Worm (Caenorhabditis elegans) whole organism, young adult: ENCODE data around the gene ttr-49.

Experiments used
- B0019.2 ChIP-seq: fragments of 200-800 bp; sonication (Bioruptor generic); conservative IDR thresholded peaks from 2 replicates; pipeline ENCODE4 v1.3.6; 2022; ENCODE audit warnings: missing genetic modification reagents, missing genetic modification characterization, missing compliant biosample characterization
- B0261.1 ChIP-seq: sonication (generic microtip); optimal IDR thresholded peaks from 2 replicates; lab custom pipeline; 2016; ENCODE audit warnings: mild to moderate bottlenecking, missing genetic modification characterization, moderate library complexity, missing compliant biosample characterization
- C17E4.6 ChIP-seq: fragments of 200-800 bp; sonication (Bioruptor generic); IDR thresholded peaks from 2 replicates; pipeline ENCODE4 v1.3.6; 2022; ENCODE audit warnings: missing genetic modification reagents, missing genetic modification characterization, missing compliant biosample characterization
- F10E7.11 ChIP-seq: sonication (generic microtip); optimal IDR thresholded peaks from 2 replicates; lab custom pipeline; 2017; ENCODE audit warnings: mild to moderate bottlenecking, missing genetic modification characterization, moderate library complexity, missing compliant biosample characterization
- F33H1.4 ChIP-seq: fragments of 200-800 bp; sonication (Bioruptor generic); IDR thresholded peaks from 2 replicates; pipeline ENCODE4 v1.3.6; 2022; ENCODE audit warnings: missing genetic modification reagents, missing genetic modification characterization, missing compliant biosample characterization
- F37B4.10 ChIP-seq: fragments of 200-800 bp; sonication (Bioruptor generic); IDR thresholded peaks from 2 replicates; pipeline ENCODE4 v1.3.6; 2022; ENCODE audit warnings: missing genetic modification characterization, missing compliant biosample characterization
- F49E8.2 ChIP-seq: sonication (generic microtip); optimal IDR thresholded peaks from 3 replicates; lab custom pipeline; 2017; ENCODE audit warnings: missing genetic modification characterization, mild to moderate bottlenecking, missing compliant biosample characterization, antibody characterized with exemption, moderate library complexity; ENCODE audit not compliant: insufficient read depth
- K12H6.12 ChIP-seq: fragments of 200-800 bp; sonication (Bioruptor generic); optimal IDR thresholded peaks from 2 replicates; lab custom pipeline; 2018; ENCODE audit warnings: mild to moderate bottlenecking, missing genetic modification characterization, missing compliant biosample characterization
- T26A5.8 ChIP-seq: sonication (generic microtip); optimal IDR thresholded peaks from 2 replicates; lab custom pipeline; 2016; ENCODE audit warnings: missing genetic modification characterization, missing compliant biosample characterization
- Y53G8AR.9 ChIP-seq: fragments of 200-800 bp; sonication (Bioruptor generic); conservative IDR thresholded peaks from 2 replicates; pipeline ENCODE4 v1.3.6; 2022; ENCODE audit warnings: missing genetic modification reagents, missing genetic modification characterization, missing compliant biosample characterization
- Y56A3A.18 ChIP-seq: fragments of 200-800 bp; sonication (Bioruptor generic); IDR thresholded peaks from 2 replicates; pipeline ENCODE4 v1.3.6; 2022; ENCODE audit warnings: missing genetic modification reagents, missing genetic modification characterization, missing compliant biosample characterization
- aptf-2 ChIP-seq: fragments of 200-800 bp; sonication (Bioruptor generic); conservative IDR thresholded peaks from 2 replicates; pipeline ENCODE4 v1.3.6; 2022; ENCODE audit warnings: missing genetic modification reagents, missing genetic modification characterization, missing compliant biosample characterization
- atf-7 ChIP-seq: sonication (generic microtip); optimal IDR thresholded peaks from 2 replicates; lab custom pipeline; 2017; ENCODE audit warnings: mild to moderate bottlenecking, missing genetic modification characterization, missing compliant biosample characterization
- athp-1 ChIP-seq: sonication (generic microtip); optimal IDR thresholded peaks from 2 replicates; lab custom pipeline; 2017; ENCODE audit warnings: mild to moderate bottlenecking, missing genetic modification characterization, missing compliant biosample characterization
- attf-5 ChIP-seq: fragments of 200-800 bp; sonication (Bioruptor generic); optimal IDR thresholded peaks from 2 replicates; lab custom pipeline; 2018; ENCODE audit warnings: mild to moderate bottlenecking, missing genetic modification characterization, missing compliant biosample characterization
- ccch-3 ChIP-seq: fragments of 200-800 bp; sonication (Bioruptor generic); optimal IDR thresholded peaks from 2 replicates; lab custom pipeline; 2018; ENCODE audit warnings: mild to moderate bottlenecking, missing genetic modification characterization, missing compliant biosample characterization
- cebp-2 ChIP-seq: fragments of 200-800 bp; sonication (Bioruptor generic); IDR thresholded peaks from 2 replicates; pipeline ENCODE4 v1.3.6; 2022; ENCODE audit warnings: missing genetic modification characterization, missing compliant biosample characterization
- ceh-58 ChIP-seq: fragments of 200-800 bp; sonication (Bioruptor generic); IDR thresholded peaks from 2 replicates; pipeline ENCODE4 v1.3.6; 2022; ENCODE audit warnings: missing genetic modification characterization, missing compliant biosample characterization
- die-1 ChIP-seq: sonication (generic microtip); optimal IDR thresholded peaks from 2 replicates; lab custom pipeline; 2016; ENCODE audit warnings: missing genotype, mild to moderate bottlenecking, missing genetic modification characterization, missing compliant biosample characterization
- dpff-1 ChIP-seq: sonication (generic microtip); optimal IDR thresholded peaks from 2 replicates; lab custom pipeline; 2017; ENCODE audit warnings: mild to moderate bottlenecking, missing genetic modification characterization, missing compliant biosample characterization
- efl-1 ChIP-seq: fragments of 150-350 bp; optimal IDR thresholded peaks from 2 replicates; lab custom pipeline; 2014; ENCODE audit warnings: missing biosample characterization, missing genetic modification reagents, missing genetic modification characterization
- egl-18 ChIP-seq: fragments of 200-800 bp; sonication (Bioruptor generic); IDR thresholded peaks from 2 replicates; pipeline ENCODE4 v1.3.6; 2022; ENCODE audit warnings: missing genetic modification reagents, missing genetic modification characterization, missing compliant biosample characterization
- egl-44 ChIP-seq: fragments of 200-800 bp; sonication (Bioruptor generic); IDR thresholded peaks from 2 replicates; pipeline ENCODE4 v1.3.6; 2022; ENCODE audit warnings: missing genetic modification reagents, missing genetic modification characterization, missing compliant biosample characterization
- egrh-3 ChIP-seq: fragments of 200-800 bp; sonication (Bioruptor generic); IDR thresholded peaks from 2 replicates; pipeline ENCODE4 v1.3.6; 2022; ENCODE audit warnings: missing genetic modification reagents, missing genetic modification characterization, missing compliant biosample characterization
- ekl-4 ChIP-seq: fragments of 200-800 bp; sonication (Bioruptor generic); IDR thresholded peaks from 2 replicates; pipeline ENCODE4 v1.3.6; 2022; ENCODE audit warnings: missing genetic modification reagents, missing genetic modification characterization, missing compliant biosample characterization
- ets-4 ChIP-seq: fragments of 200-800 bp; sonication (Bioruptor generic); optimal IDR thresholded peaks from 2 replicates; lab custom pipeline; 2018; ENCODE audit warnings: mild to moderate bottlenecking, missing genetic modification characterization, missing compliant biosample characterization
- him-1 ChIP-seq: sonication (generic microtip); optimal IDR thresholded peaks from 2 replicates; lab custom pipeline; 2016; ENCODE audit warnings: missing genotype, missing genetic modification reagents, missing genetic modification characterization, missing compliant biosample characterization
- hlh-12 ChIP-seq: sonication (generic microtip); optimal IDR thresholded peaks from 2 replicates; lab custom pipeline; 2016; ENCODE audit warnings: missing genetic modification characterization, missing compliant biosample characterization
- hlh-26 ChIP-seq: fragments of 200-800 bp; sonication (Bioruptor generic); conservative IDR thresholded peaks from 2 replicates; pipeline ENCODE4 v1.3.6; 2022; ENCODE audit warnings: missing genetic modification reagents, missing genetic modification characterization, missing compliant biosample characterization
- hrde-1 ChIP-seq: sonication (generic microtip); optimal IDR thresholded peaks from 2 replicates; lab custom pipeline; 2016; ENCODE audit warnings: missing genetic modification characterization, mild to moderate bottlenecking, missing compliant biosample characterization, moderate library complexity, missing genotype, missing genetic modification reagents, borderline replicate concordance
- let-526 ChIP-seq: fragments of 200-800 bp; sonication (Bioruptor generic); IDR thresholded peaks from 2 replicates; pipeline ENCODE4 v1.3.6; 2022; ENCODE audit warnings: missing genetic modification reagents, missing genetic modification characterization, missing compliant biosample characterization
- lin-26 ChIP-seq: fragments of 200-800 bp; sonication (Bioruptor generic); IDR thresholded peaks from 2 replicates; pipeline ENCODE4 v1.3.6; 2022; ENCODE audit warnings: missing genetic modification reagents, missing genetic modification characterization, missing compliant biosample characterization
- lir-1 ChIP-seq: fragments of 200-800 bp; sonication (Bioruptor generic); conservative IDR thresholded peaks from 2 replicates; pipeline ENCODE4 v1.3.6; 2022; ENCODE audit warnings: missing genetic modification reagents, missing genetic modification characterization, missing compliant biosample characterization
- madf-10 ChIP-seq: sonication (generic microtip); optimal IDR thresholded peaks from 2 replicates; lab custom pipeline; 2016; ENCODE audit warnings: mild to moderate bottlenecking, missing genetic modification characterization, missing compliant biosample characterization
- madf-3 ChIP-seq: fragments of 200-800 bp; sonication (Bioruptor generic); IDR thresholded peaks from 2 replicates; pipeline ENCODE4 v1.3.6; 2022; ENCODE audit warnings: missing genetic modification reagents, missing genetic modification characterization, missing compliant biosample characterization
- madf-6 ChIP-seq: fragments of 200-800 bp; sonication (Bioruptor generic); IDR thresholded peaks from 2 replicates; pipeline ENCODE4 v1.3.6; 2022; ENCODE audit warnings: missing genetic modification reagents, missing genetic modification characterization, missing compliant biosample characterization
- mxl-1 ChIP-seq: sonication (generic microtip); optimal IDR thresholded peaks from 2 replicates; lab custom pipeline; 2016; ENCODE audit warnings: missing genetic modification characterization, missing compliant biosample characterization
- nfya-1 ChIP-seq: sonication (generic microtip); optimal IDR thresholded peaks from 2 replicates; lab custom pipeline; 2017; ENCODE audit warnings: antibody characterized with exemption, missing compliant biosample characterization, missing genetic modification characterization, borderline replicate concordance; ENCODE audit not compliant: insufficient read depth
- nhr-90 ChIP-seq: sonication (generic microtip); optimal IDR thresholded peaks from 2 replicates; lab custom pipeline; 2016; ENCODE audit warnings: missing genotype, mild to moderate bottlenecking, missing genetic modification characterization, missing compliant biosample characterization
- rcor-1 ChIP-seq: fragments of 200-800 bp; sonication (Bioruptor generic); IDR thresholded peaks from 2 replicates; pipeline ENCODE4 v1.3.6; 2022; ENCODE audit warnings: missing genetic modification reagents, missing genetic modification characterization, missing compliant biosample characterization
- rec-8 ChIP-seq, 2 experiments: sonication (generic microtip); optimal IDR thresholded peaks; 2 replicates each; lab custom pipeline; 2016; ENCODE audit warnings: mild to moderate bottlenecking in 2 of 2, missing genetic modification characterization in 2 of 2, missing genetic modification reagents in 2 of 2, missing genotype in 2 of 2, missing biosample characterization in 1 of 2, missing compliant biosample characterization in 1 of 2, moderate library complexity in 1 of 2
- snpc-1.3 ChIP-seq: sonication (generic microtip); optimal IDR thresholded peaks from 2 replicates; lab custom pipeline; 2017; ENCODE audit warnings: missing genetic modification characterization, mild to moderate bottlenecking, missing compliant biosample characterization, antibody characterized with exemption, moderate library complexity, missing genotype, missing genetic modification reagents; ENCODE audit not compliant: insufficient read depth
- snpc-3.4 ChIP-seq: sonication (generic microtip); optimal IDR thresholded peaks from 2 replicates; lab custom pipeline; 2017; ENCODE audit warnings: missing genetic modification characterization, mild to moderate bottlenecking, missing compliant biosample characterization, antibody characterized with exemption, moderate library complexity, missing genotype, missing genetic modification reagents
- tbx-9 ChIP-seq: sonication (generic microtip); optimal IDR thresholded peaks from 2 replicates; lab custom pipeline; 2016; ENCODE audit warnings: borderline replicate concordance, missing genetic modification characterization, inconsistent platforms, missing compliant biosample characterization
- zfh-2 ChIP-seq: fragments of 200-800 bp; sonication (Bioruptor generic); conservative IDR thresholded peaks from 2 replicates; pipeline ENCODE4 v1.3.6; 2022; ENCODE audit warnings: missing genetic modification reagents, missing genetic modification characterization, missing compliant biosample characterization
- ztf-25 ChIP-seq: fragments of 200-800 bp; sonication (Bioruptor generic); IDR thresholded peaks from 2 replicates; pipeline ENCODE4 v1.3.6; 2022; ENCODE audit warnings: missing genetic modification reagents, missing genetic modification characterization, missing compliant biosample characterization
- ztf-6 ChIP-seq: fragments of 200-800 bp; sonication (Bioruptor generic); IDR thresholded peaks from 2 replicates; pipeline ENCODE4 v1.3.6; 2022; ENCODE audit warnings: missing genetic modification reagents, missing genetic modification characterization, missing compliant biosample characterization

Gene ttr-49

ce11 chrV:9318046-9318445 lies 38.3 kb downstream of the ttr-49 start, which contains the start of gene kvs-3 (continued):
- peak; percentile 61 for TF ChIP-seq F49E8.2 (tag; lab: Kevin White, UChicago)
- TF ChIP-seq snpc-1.3, result peak; percentile 87
- TF ChIP-seq ztf-6 (GFP tag; lab: Robert Waterston, UW), result peak; percentile 51; the same call in 1 of the 2 replicates
- peak; percentile 73 for TF ChIP-seq mxl-1 (tag; lab: Kevin White, UChicago)
- TF ChIP-seq snpc-3.4 (tag; lab: Kevin White, UChicago), result peak; percentile 89
- TF ChIP-seq rec-8 (tag; optimal IDR thresholded peaks at IDR 0.05; lab: Kevin White, UChicago), result peak; percentile 73 to 77
- peak; percentile 84 for TF ChIP-seq rcor-1
- TF ChIP-seq ccch-3 (GFP tag; lab: Kevin White, UChicago), result peak; percentile 53
- 0 out of 2 replicates have a peak, but pooled peaks have one; percentile 55 for TF ChIP-seq ceh-58 (GFP tag; lab: Robert Waterston, UW)
- peak; percentile 94 for TF ChIP-seq nhr-90 (tag; lab: Kevin White, UChicago)
- peak; percentile 83 for TF ChIP-seq hrde-1 (tag; lab: Kevin White, UChicago)
- TF ChIP-seq dpff-1 (tag; lab: Kevin White, UChicago), result peak; percentile 44
- TF ChIP-seq Y53G8AR.9, result peak; percentile 83
- no peak for TF ChIP-seq F33H1.4
- peak; percentile 44; the same call in 1 of the 2 replicates for TF ChIP-seq egrh-3 (GFP tag; lab: Robert Waterston, UW)
- peak; percentile 3 for TF ChIP-seq efl-1 (GFP tag; lab: Kevin White, UChicago)
- TF ChIP-seq B0261.1 (tag; lab: Kevin White, UChicago), result peak; percentile 95
- peak; percentile 37 for TF ChIP-seq ets-4
- TF ChIP-seq atf-7 (tag; lab: Kevin White, UChicago), result peak; percentile 51
- TF ChIP-seq zfh-2 (GFP tag; lab: Robert Waterston, UW), result no peak
- no peak for TF ChIP-seq aptf-2 (GFP tag; lab: Robert Waterston, UW)
- peak; percentile 78 for TF ChIP-seq madf-3 (GFP tag; lab: Robert Waterston, UW)
- no peak; the same call in 1 of the 2 replicates for TF ChIP-seq madf-6 (GFP tag; lab: Robert Waterston, UW)
- peak; percentile 78 for TF ChIP-seq K12H6.12 (tag; lab: Kevin White, UChicago)
- TF ChIP-seq hlh-12 (tag; lab: Kevin White, UChicago), result peak; percentile 50
- peak; percentile 90 for TF ChIP-seq him-1 (tag; lab: Kevin White, UChicago)
- TF ChIP-seq ekl-4, result peak; percentile 67; the same call in 1 of the 2 replicates
- 0 out of 2 replicates have a peak, but pooled peaks have one; percentile 48 for TF ChIP-seq lir-1
- peak; percentile 82 for TF ChIP-seq T26A5.8 (tag; lab: Kevin White, UChicago)
- TF ChIP-seq C17E4.6, result no peak
- TF ChIP-seq athp-1 (tag; lab: Kevin White, UChicago), result peak; percentile 89
- 0 out of 2 replicates have a peak, but pooled peaks have one; percentile 76 for TF ChIP-seq cebp-2 (GFP tag; lab: Robert Waterston, UW)
- peak; percentile 49; the same call in 1 of the 2 replicates for TF ChIP-seq B0019.2
- TF ChIP-seq tbx-9 (tag; lab: Kevin White, UChicago), result peak; percentile 19
- TF ChIP-seq F37B4.10, result no peak
- no peak; the same call in 1 of the 2 replicates for TF ChIP-seq Y56A3A.18 (GFP tag; lab: Robert Waterston, UW)
- TF ChIP-seq nfya-1 (tag; lab: Kevin White, UChicago), result no peak
- TF ChIP-seq lin-26, result no peak; the same call in 1 of the 2 replicates
- TF ChIP-seq let-526, result no peak
- no peak for TF ChIP-seq hlh-26
- TF ChIP-seq die-1 (tag; lab: Kevin White, UChicago), result peak; percentile 85
- peak; percentile 75; the same call in 1 of the 2 replicates for TF ChIP-seq egl-18
- TF ChIP-seq ztf-25 (GFP tag; lab: Robert Waterston, UW), result peak; percentile 91
- peak; percentile 79 for TF ChIP-seq attf-5
- peak; percentile 72 for TF ChIP-seq F10E7.11
- peak; percentile 79; the same call in 1 of the 2 replicates for TF ChIP-seq egl-44 (GFP tag; lab: Robert Waterston, UW)
- TF ChIP-seq madf-10 (tag; lab: Kevin White, UChicago), result peak; percentile 80
